Worm (Caenorhabditis elegans) whole organism, mixed stage, embryonic: ENCODE measurements around the gene cnnm-5.

Experiments used
- M03D4.4 ChIP-seq: sonication (generic microtip); optimal IDR thresholded peaks from 2 replicates; lab custom pipeline; 2017; ENCODE audit warnings: mild to moderate bottlenecking, missing genetic modification characterization, missing compliant biosample characterization
- bed-3 ChIP-seq: fragments of 200-800 bp; sonication (Bioruptor generic); optimal IDR thresholded peaks from 3 replicates; lab custom pipeline; 2018; ENCODE audit warnings: mild to moderate bottlenecking, missing genetic modification characterization, moderate library complexity, missing compliant biosample characterization
- blmp-1 ChIP-seq: fragments of 150-350 bp; optimal IDR thresholded peaks from 2 replicates; lab custom pipeline; 2014; ENCODE audit warnings: missing biosample characterization, missing genetic modification characterization
- ceh-39 ChIP-seq: fragments of 150-350 bp; optimal IDR thresholded peaks from 2 replicates; lab custom pipeline; 2014; ENCODE audit warnings: missing biosample characterization, missing genetic modification characterization
- ceh-43 ChIP-seq: fragments of 200-800 bp; sonication (Bioruptor generic); optimal IDR thresholded peaks from 2 replicates; lab custom pipeline; 2018; ENCODE audit warnings: mild to moderate bottlenecking, missing genetic modification characterization, moderate library complexity, missing compliant biosample characterization
- ceh-83 ChIP-seq: fragments of 200-800 bp; sonication (Bioruptor generic); optimal IDR thresholded peaks from 2 replicates; lab custom pipeline; 2018; ENCODE audit warnings: mild to moderate bottlenecking, missing genetic modification characterization, missing compliant biosample characterization
- ces-1 ChIP-seq: fragments of 150-350 bp; optimal IDR thresholded peaks from 2 replicates; lab custom pipeline; 2014; ENCODE audit warnings: missing biosample characterization, missing genetic modification reagents, missing genetic modification characterization
- drap-1 ChIP-seq: fragments of 200-800 bp; sonication (Bioruptor generic); optimal IDR thresholded peaks from 3 replicates; lab custom pipeline; 2018; ENCODE audit warnings: mild to moderate bottlenecking, missing genetic modification characterization, missing compliant biosample characterization
- elt-1 ChIP-seq: sonication (generic microtip); optimal IDR thresholded peaks from 2 replicates; lab custom pipeline; 2017; ENCODE audit warnings: missing genetic modification characterization, mild to moderate bottlenecking, missing compliant biosample characterization, antibody characterized with exemption, moderate library complexity, borderline replicate concordance; ENCODE audit not compliant: insufficient read depth
- elt-3 ChIP-seq: fragments of 150-350 bp; optimal IDR thresholded peaks from 2 replicates; lab custom pipeline; 2014; ENCODE audit warnings: missing biosample characterization, missing genetic modification characterization
- flh-1 ChIP-seq: fragments of 200-800 bp; sonication (Bioruptor generic); optimal IDR thresholded peaks from 2 replicates; lab custom pipeline; 2018; ENCODE audit warnings: mild to moderate bottlenecking, missing genetic modification characterization, moderate library complexity, missing compliant biosample characterization
- ham-2 ChIP-seq: fragments of 200-800 bp; sonication (Bioruptor generic); optimal IDR thresholded peaks from 2 replicates; lab custom pipeline; 2018; ENCODE audit warnings: mild to moderate bottlenecking, missing genetic modification characterization, missing compliant biosample characterization
- hlh-1 ChIP-seq: fragments of 150-350 bp; optimal IDR thresholded peaks from 2 replicates; lab custom pipeline; 2014; ENCODE audit warnings: missing biosample characterization, missing genetic modification reagents, missing genetic modification characterization
- lin-13 ChIP-seq: fragments of 150-350 bp; optimal IDR thresholded peaks from 2 replicates; lab custom pipeline; 2014; ENCODE audit warnings: missing biosample characterization, missing genetic modification characterization
- lin-32 ChIP-seq: fragments of 200-800 bp; sonication (Bioruptor generic); optimal IDR thresholded peaks from 2 replicates; lab custom pipeline; 2018; ENCODE audit warnings: mild to moderate bottlenecking, missing genetic modification characterization, missing compliant biosample characterization
- lsy-2 ChIP-seq: fragments of 150-350 bp; optimal IDR thresholded peaks from 2 replicates; lab custom pipeline; 2014; ENCODE audit warnings: missing biosample characterization, missing genetic modification characterization
- mab-5 ChIP-seq: fragments of 150-350 bp; optimal IDR thresholded peaks from 2 replicates; lab custom pipeline; 2014; ENCODE audit warnings: missing biosample characterization, missing genetic modification characterization
- mls-2 ChIP-seq: sonication (generic microtip); optimal IDR thresholded peaks from 2 replicates; lab custom pipeline; 2016; ENCODE audit warnings: mild to moderate bottlenecking, missing genetic modification characterization, moderate library complexity, missing compliant biosample characterization
- nhr-12 ChIP-seq: fragments of 150-350 bp; optimal IDR thresholded peaks from 2 replicates; lab custom pipeline; 2014; ENCODE audit warnings: missing biosample characterization, missing genetic modification characterization
- nhr-2 ChIP-seq: fragments of 150-350 bp; optimal IDR thresholded peaks from 2 replicates; lab custom pipeline; 2014; ENCODE audit warnings: missing biosample characterization, missing genetic modification characterization
- nhr-237 ChIP-seq: fragments of 150-350 bp; optimal IDR thresholded peaks from 2 replicates; lab custom pipeline; 2014; ENCODE audit warnings: missing biosample characterization, missing genetic modification characterization
- nhr-28 ChIP-seq: fragments of 150-350 bp; optimal IDR thresholded peaks from 2 replicates; lab custom pipeline; 2014; ENCODE audit warnings: missing biosample characterization, missing genetic modification characterization
- nhr-76 ChIP-seq: sonication (generic microtip); optimal IDR thresholded peaks from 2 replicates; lab custom pipeline; 2017; ENCODE audit warnings: missing biosample characterization, missing genetic modification characterization
- pha-4 ChIP-seq: fragments of 150-350 bp; optimal IDR thresholded peaks from 2 replicates; lab custom pipeline; 2018; ENCODE audit warnings: missing biosample characterization, missing genetic modification reagents, missing genetic modification characterization
- sem-2 ChIP-seq: fragments of 200-800 bp; sonication (Bioruptor generic); optimal IDR thresholded peaks from 2 replicates; lab custom pipeline; 2018; ENCODE audit warnings: mild to moderate bottlenecking, missing genetic modification characterization, missing compliant biosample characterization
- snpc-4 ChIP-seq: fragments of 150-350 bp; optimal IDR thresholded peaks from 2 replicates; lab custom pipeline; 2014; ENCODE audit warnings: missing biosample characterization, missing genetic modification characterization
- sptf-1 ChIP-seq: sonication (generic microtip); optimal IDR thresholded peaks from 2 replicates; lab custom pipeline; 2017; ENCODE audit warnings: mild to moderate bottlenecking, missing genetic modification characterization, moderate library complexity, missing compliant biosample characterization
- tbx-8 ChIP-seq: fragments of 200-800 bp; sonication (Bioruptor generic); optimal IDR thresholded peaks from 2 replicates; lab custom pipeline; 2018; ENCODE audit warnings: mild to moderate bottlenecking, missing genetic modification characterization, moderate library complexity, missing compliant biosample characterization
- unc-120 ChIP-seq: sonication (generic microtip); optimal IDR thresholded peaks from 2 replicates; lab custom pipeline; 2017; ENCODE audit warnings: missing genetic modification characterization, missing compliant biosample characterization; ENCODE audit not compliant: poor library complexity, severe bottlenecking
- unc-39 ChIP-seq: fragments of 150-350 bp; optimal IDR thresholded peaks from 2 replicates; lab custom pipeline; 2014; ENCODE audit warnings: missing biosample characterization, missing genetic modification characterization
- unc-62 ChIP-seq: fragments of 150-350 bp; optimal IDR thresholded peaks from 2 replicates; lab custom pipeline; 2014; ENCODE audit warnings: missing biosample characterization, missing genetic modification reagents, missing genetic modification characterization
- zip-8 ChIP-seq: fragments of 150-350 bp; optimal IDR thresholded peaks from 2 replicates; lab custom pipeline; 2014; ENCODE audit warnings: missing biosample characterization, missing genetic modification characterization
- ztf-11 ChIP-seq: fragments of 150-350 bp; optimal IDR thresholded peaks from 2 replicates; lab custom pipeline; 2014; ENCODE audit warnings: missing biosample characterization, missing genetic modification characterization

Gene cnnm-5

ce11 chrIII:3872978-3873377, 44.0 kb upstream of the cnnm-5 start:
- TF ChIP-seq sem-2 (no peak), unc-62 (no peak), ham-2 (no peak), lin-32 (no peak), M03D4.4 (tag; lab: Kevin White, UChicago) (no peak), zip-8 (tag; lab: Kevin White, UChicago) (no peak), flh-1 (GFP tag; lab: Kevin White, UChicago) (no peak), elt-3 (tag; lab: Kevin White, UChicago) (no peak), bed-3 (GFP tag; lab: Kevin White, UChicago) (no peak), hlh-1 (tag; lab: Kevin White, UChicago) (no peak), elt-1 (tag; lab: Kevin White, UChicago) (no peak), ztf-11 (tag; lab: Kevin White, UChicago) (no peak), nhr-28 (tag; lab: Kevin White, UChicago) (no peak), lsy-2 (tag; lab: Kevin White, UChicago) (no peak), mls-2 (tag; lab: Kevin White, UChicago) (no peak), unc-39 (tag; lab: Kevin White, UChicago) (no peak), nhr-76 (tag; lab: Kevin White, UChicago) (no peak)

DNA sequence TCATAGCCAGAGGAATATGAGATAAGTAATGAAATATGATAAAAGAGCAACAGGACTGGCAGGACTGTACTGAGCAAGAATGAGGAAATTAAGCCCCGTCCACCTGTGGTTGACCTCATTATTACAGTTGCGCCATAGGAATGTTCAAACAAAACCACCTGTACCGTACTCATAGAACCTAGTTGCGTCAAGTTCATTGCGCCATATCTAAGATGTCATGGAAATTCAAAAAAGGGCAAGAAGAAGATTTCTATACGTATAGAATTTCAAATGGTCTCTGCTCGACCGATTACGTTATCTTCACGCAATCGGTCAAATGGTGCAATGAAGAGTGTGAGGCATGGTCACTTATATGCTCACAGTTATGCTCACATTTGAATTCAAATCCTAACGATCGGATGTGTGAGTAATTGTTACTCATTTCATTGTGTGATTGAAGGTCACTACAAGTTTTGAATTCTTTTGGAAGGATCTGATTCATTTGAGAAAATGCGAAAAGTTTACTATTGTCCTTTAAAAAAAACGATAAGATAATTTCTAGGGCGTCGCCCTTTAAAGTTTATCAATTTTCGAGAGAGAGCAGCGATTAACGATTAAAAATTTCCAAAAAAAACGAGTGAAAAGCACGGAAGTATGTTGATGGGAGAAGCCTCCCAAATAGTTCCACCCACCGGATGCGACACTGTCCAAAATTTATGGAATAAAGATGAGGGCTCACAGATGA, 42.9 kb upstream of the cnnm-5 start:
- TF ChIP-seq unc-62 (no peak), nhr-12 (no peak), ceh-43 (no peak), ces-1 (no peak), zip-8 (tag; lab: Kevin White, UChicago) (peak; percentile 79), nhr-2 (tag; lab: Kevin White, UChicago) (peak; percentile 100)

ce11 chrIII:3869292-3869781, 40.3 kb upstream of the cnnm-5 start:
- TF ChIP-seq drap-1 (no peak), nhr-2 (tag; lab: Kevin White, UChicago) (no peak), unc-39 (tag; lab: Kevin White, UChicago) (peak; percentile 30), ceh-43 (no peak)
- TF ChIP-seq, all 35 proteins: peak for 1

DNA sequence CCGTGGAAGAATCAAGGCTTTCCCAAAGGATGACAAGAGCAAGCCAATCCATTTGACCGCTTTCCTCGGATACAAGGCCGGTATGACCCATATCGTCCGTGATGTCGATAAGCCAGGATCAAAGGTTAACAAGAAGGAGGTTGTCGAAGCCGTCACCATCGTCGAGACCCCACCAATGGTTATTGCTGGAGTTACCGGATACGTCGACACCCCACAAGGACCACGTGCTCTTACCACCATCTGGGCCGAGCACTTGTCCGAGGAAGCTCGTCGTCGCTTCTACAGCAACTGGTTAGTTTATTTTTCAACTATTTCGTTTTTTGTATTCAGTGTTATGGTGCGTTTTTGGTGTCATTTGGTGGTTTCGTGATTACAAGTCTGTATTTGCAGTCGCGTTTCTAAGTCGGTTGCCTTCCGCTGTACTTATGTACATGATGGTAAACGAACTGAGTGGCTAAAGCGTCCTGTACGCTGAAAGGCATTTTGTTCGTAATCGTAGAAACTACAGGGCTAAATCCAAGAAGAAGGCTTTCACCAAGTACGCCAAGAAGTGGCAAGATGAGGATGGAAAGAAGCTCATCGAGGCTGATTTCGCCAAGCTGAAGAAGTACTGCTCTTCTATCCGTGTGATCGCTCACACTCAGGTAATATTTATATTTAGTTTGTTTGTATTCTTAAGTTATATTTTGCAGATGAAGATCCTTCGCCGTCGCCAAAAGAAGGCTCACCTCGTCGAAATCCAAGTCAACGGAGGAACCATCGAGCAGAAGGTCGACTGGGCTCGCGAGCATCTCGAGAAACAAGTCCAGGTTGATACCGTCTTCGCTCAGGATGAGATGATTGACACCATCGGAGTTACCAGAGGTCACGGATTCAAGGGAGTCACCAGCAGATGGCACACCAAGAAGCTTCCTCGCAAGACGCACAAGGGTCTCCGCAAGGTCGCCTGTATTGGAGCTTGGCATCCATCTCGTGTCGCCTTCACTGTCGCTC, 39.2 kb upstream of the cnnm-5 start:
- TF ChIP-seq lin-32 (no peak), nhr-2 (tag; lab: Kevin White, UChicago) (no peak), zip-8 (tag; lab: Kevin White, UChicago) (no peak), ceh-39 (no peak), ham-2 (no peak), lin-13 (tag; lab: Kevin White, UChicago) (no peak), mab-5 (tag; lab: Kevin White, UChicago) (no peak), ceh-83 (GFP tag; lab: Kevin White, UChicago) (no peak), lsy-2 (tag; lab: Kevin White, UChicago) (no peak), pha-4 (tag; lab: Kevin White, UChicago) (no peak)

- TF ChIP-seq lsy-2 (tag; lab: Kevin White, UChicago), result peak; percentile 100
- TF ChIP-seq lin-32, result peak; percentile 81
- TF ChIP-seq mab-5 (tag; lab: Kevin White, UChicago), result peak; percentile 86
- peak; percentile 96 for TF ChIP-seq tbx-8
- TF ChIP-seq zip-8 (tag; lab: Kevin White, UChicago), result peak; percentile 10
- TF ChIP-seq elt-1 (tag; lab: Kevin White, UChicago), result peak; percentile 90
- peak; percentile 97 for TF ChIP-seq ham-2
- TF ChIP-seq flh-1 (GFP tag; lab: Kevin White, UChicago), result peak; percentile 78
- peak; percentile 97 for TF ChIP-seq ceh-83 (GFP tag; lab: Kevin White, UChicago)
- TF ChIP-seq unc-120 (tag; lab: Kevin White, UChicago), result peak; percentile 99
- TF ChIP-seq unc-62, result peak; percentile 97
- peak; percentile 93 for TF ChIP-seq blmp-1 (tag; lab: Kevin White, UChicago)
- peak; percentile 85 for TF ChIP-seq bed-3 (GFP tag; lab: Kevin White, UChicago)
- peak; percentile 97 for TF ChIP-seq ces-1
- TF ChIP-seq M03D4.4 (tag; lab: Kevin White, UChicago), result peak; percentile 98
- peak; percentile 92 for TF ChIP-seq hlh-1 (tag; lab: Kevin White, UChicago)
- peak; percentile 93 for TF ChIP-seq nhr-28 (tag; lab: Kevin White, UChicago)
- peak; percentile 98 for TF ChIP-seq unc-39 (tag; lab: Kevin White, UChicago)
- peak; percentile 95 for TF ChIP-seq elt-3 (tag; lab: Kevin White, UChicago)
- peak; percentile 99 for TF ChIP-seq sptf-1 (tag; lab: Kevin White, UChicago)
- peak; percentile 80 for TF ChIP-seq sem-2
- TF ChIP-seq nhr-76 (tag; lab: Kevin White, UChicago), result peak; percentile 14
- peak; percentile 99 for TF ChIP-seq ceh-39
- TF ChIP-seq mls-2 (tag; lab: Kevin White, UChicago), result peak; percentile 99
- peak; percentile 100 for TF ChIP-seq pha-4 (tag; lab: Kevin White, UChicago)
- TF ChIP-seq lin-13 (tag; lab: Kevin White, UChicago), result peak; percentile 100
- peak; percentile 97 for TF ChIP-seq ztf-11 (tag; lab: Kevin White, UChicago)
- no peak for TF ChIP-seq snpc-4 (tag; lab: Kevin White, UChicago)
- TF ChIP-seq nhr-12, result peak; percentile 98
- peak; percentile 79 for TF ChIP-seq nhr-2 (tag; lab: Kevin White, UChicago)
- peak; percentile 100 for TF ChIP-seq nhr-237
Observed at ce11 chrIII:3867378-3867904, 38.4 kb upstream of the cnnm-5 start, which contains the start of gene rpl-3. Gene rpl-3, plus strand, starts transcription at chrIII:3867854.
